Comparison of ENCODE assay signal across 5 worm cellular contexts in the genomic region with DNA sequence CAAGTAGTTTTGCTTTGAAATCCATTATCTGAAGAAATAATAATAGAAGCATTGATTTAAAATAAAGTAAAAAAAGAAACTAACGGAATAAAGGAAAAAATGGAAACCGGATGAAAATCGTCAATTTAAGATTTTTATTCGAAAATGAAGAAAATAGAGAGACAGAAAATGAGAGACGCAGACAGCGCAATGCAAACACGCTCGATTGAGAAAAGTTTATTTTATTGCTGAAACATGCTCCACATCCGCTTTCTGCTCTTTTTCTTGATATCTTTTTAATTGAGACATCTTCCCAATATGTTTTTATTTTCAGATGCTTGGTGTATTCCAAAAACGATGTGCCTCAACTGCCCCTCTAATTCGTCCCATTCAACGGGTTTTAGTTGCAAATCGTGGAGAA.
TF ChIP-seq lines count a peak whose summit lies in the region.

TSS of gene prp-18 (minus strand) at position 127 of the 400 bp plus-strand sequence.
TSS of gene mccc-1 (plus strand) at position 314 of the 400 bp plus-strand sequence.

TF ChIP-seq in whole organism, L1 larva, 84 proteins besides CTCF, POLR2A, EP300 and RAD21 (continued from another document and continues in another):
- TF ChIP-seq isw-1 (GFP tag; IDR thresholded peaks at IDR 0.05; lab: Robert Waterston, UW): peak; percentile 36
- peak; percentile 67 to 70 for TF ChIP-seq efl-1 (optimal IDR thresholded peaks at IDR 0.05; lab: Kevin White, UChicago)
- TF ChIP-seq efl-1 (GFP tag; optimal IDR thresholded peaks at IDR 0.05 in 1 of 2; lab: Kevin White, UChicago): peak; percentile 64 to 91
- TF ChIP-seq unc-86 (tag; optimal IDR thresholded peaks at IDR 0.05; lab: Kevin White, UChicago): peak; percentile 4
- peak; percentile 48 for TF ChIP-seq xbp-1 (tag; optimal IDR thresholded peaks at IDR 0.05; lab: Kevin White, UChicago)
- peak; percentile 74 for TF ChIP-seq lin-14 (GFP tag; optimal IDR thresholded peaks at IDR 0.05; lab: Kevin White, UChicago)
- TF ChIP-seq lin-13 (GFP tag; optimal IDR thresholded peaks at IDR 0.05; lab: Kevin White, UChicago): no peak
- no peak for TF ChIP-seq zip-4 (GFP tag; optimal IDR thresholded peaks at IDR 0.05; lab: Kevin White, UChicago)
- TF ChIP-seq nhr-237 (tag; optimal IDR thresholded peaks at IDR 0.05; lab: Kevin White, UChicago): no peak
- TF ChIP-seq nhr-76 (tag; optimal IDR thresholded peaks at IDR 0.05; lab: Kevin White, UChicago): no peak
- TF ChIP-seq ets-5 (GFP tag; IDR thresholded peaks at IDR 0.05; lab: Robert Waterston, UW): no peak
- TF ChIP-seq blmp-1 (tag; optimal IDR thresholded peaks at IDR 0.05; lab: Kevin White, UChicago): peak; percentile 30
- no peak for TF ChIP-seq ces-1 (GFP tag; optimal IDR thresholded peaks at IDR 0.05; lab: Kevin White, UChicago)
- TF ChIP-seq nhr-12 (tag; optimal IDR thresholded peaks at IDR 0.05; lab: Kevin White, UChicago): no peak
- no peak for TF ChIP-seq F16B12.6 (tag; optimal IDR thresholded peaks at IDR 0.05; lab: Kevin White, UChicago)
- TF ChIP-seq efl-3 (GFP tag; optimal IDR thresholded peaks at IDR 0.05; lab: Kevin White, UChicago): no peak
- peak; percentile 72 to 76 for TF ChIP-seq lin-35 (GFP tag; optimal IDR thresholded peaks at IDR 0.05; lab: Kevin White, UChicago)
- TF ChIP-seq ceh-88 (GFP tag; IDR thresholded peaks at IDR 0.05; lab: Robert Waterston, UW): no peak
- TF ChIP-seq swsn-7 (tag; optimal IDR thresholded peaks at IDR 0.05; lab: Kevin White, UChicago): peak; percentile 33
- no peak for TF ChIP-seq nhr-47 (tag; optimal IDR thresholded peaks at IDR 0.05; lab: Kevin White, UChicago)
- no peak for TF ChIP-seq unc-62 (GFP tag; optimal IDR thresholded peaks at IDR 0.05; lab: Kevin White, UChicago)
- no peak for TF ChIP-seq sptf-1 (tag; optimal IDR thresholded peaks at IDR 0.05; lab: Kevin White, UChicago)
- TF ChIP-seq rnt-1 (tag; optimal IDR thresholded peaks at IDR 0.05; lab: Kevin White, UChicago): peak; percentile 64
- TF ChIP-seq unc-98 (GFP tag; IDR thresholded peaks at IDR 0.05; lab: Robert Waterston, UW): no peak
- peak; percentile 9 for TF ChIP-seq unc-130 (tag; optimal IDR thresholded peaks at IDR 0.05; lab: Kevin White, UChicago)
- TF ChIP-seq nhr-71 (tag; optimal IDR thresholded peaks at IDR 0.05; lab: Kevin White, UChicago): no peak

TF ChIP-seq in whole organism, L2 larva, 48 proteins besides CTCF, POLR2A, EP300 and RAD21 (continued from another document):
- TF ChIP-seq sma-9 (GFP tag; optimal IDR thresholded peaks at IDR 0.05; lab: Kevin White, UChicago) (peak; percentile 23), sma-9 (tag; optimal IDR thresholded peaks at IDR 0.05; lab: Kevin White, UChicago) (no peak), gmeb-1 (tag; optimal IDR thresholded peaks at IDR 0.05; lab: Kevin White, UChicago) (peak; percentile 21), ama-1 (optimal IDR thresholded peaks at IDR 0.05; lab: Kevin White, UChicago) (no peak), snpc-4 (tag; optimal IDR thresholded peaks at IDR 0.05; lab: Kevin White, UChicago) (no peak), skn-1 (tag; optimal IDR thresholded peaks at IDR 0.05; lab: Kevin White, UChicago) (no peak)
TF ChIP-seq in whole organism, L2 larva: peak in this region for 8.

TF ChIP-seq in whole organism, L3 larva, 47 proteins besides CTCF, POLR2A, EP300 and RAD21 (continued from another document):
- TF ChIP-seq pqm-1 (tag; optimal IDR thresholded peaks at IDR 0.05; lab: Kevin White, UChicago) (peak; percentile 13), ama-1 (optimal IDR thresholded peaks at IDR 0.05; lab: Kevin White, UChicago) (no peak), egl-5 (tag; optimal IDR thresholded peaks at IDR 0.05; lab: Kevin White, UChicago) (peak; percentile 64), aly-2 (tag; optimal IDR thresholded peaks at IDR 0.05; lab: Kevin White, UChicago) (no peak), mml-1 (tag; optimal IDR thresholded peaks at IDR 0.05; lab: Kevin White, UChicago) (no peak)

TF ChIP-seq in whole organism, L4 larva, 104 proteins besides CTCF, POLR2A, EP300 and RAD21 (continued from another document and continues in another):
- TF ChIP-seq madf-9 (GFP tag; conservative IDR thresholded peaks at IDR 0.05; lab: Robert Waterston, UW) (no peak), daf-8 (GFP tag; IDR thresholded peaks at IDR 0.05; lab: Robert Waterston, UW) (no peak), ceh-62 (tag; optimal IDR thresholded peaks at IDR 0.05; lab: Kevin White, UChicago) (no peak), R02D3.7 (tag; optimal IDR thresholded peaks at IDR 0.05; lab: Kevin White, UChicago) (no peak), lim-7 (GFP tag; IDR thresholded peaks at IDR 0.05; lab: Robert Waterston, UW) (no peak), T26A8.4 (GFP tag; IDR thresholded peaks at IDR 0.05; lab: Robert Waterston, UW) (no peak), cey-2 (tag; optimal IDR thresholded peaks at IDR 0.05; lab: Kevin White, UChicago; ENCODE audit: borderline replicate concordance, insufficient read depth) (no peak), hlh-11 (tag; optimal IDR thresholded peaks at IDR 0.05; lab: Kevin White, UChicago) (peak; percentile 3), vab-7 (GFP tag; IDR thresholded peaks at IDR 0.05; lab: Robert Waterston, UW) (no peak), unc-130 (GFP tag; optimal IDR thresholded peaks at IDR 0.05; lab: Kevin White, UChicago) (peak; percentile 64), zip-11 (GFP tag; IDR thresholded peaks at IDR 0.05; lab: Robert Waterston, UW) (no peak), nhr-6 (tag; optimal IDR thresholded peaks at IDR 0.05; lab: Kevin White, UChicago) (peak; percentile 57), rbr-2 (tag; optimal IDR thresholded peaks at IDR 0.05; lab: Kevin White, UChicago) (no peak), T20F7.1 (GFP tag; optimal IDR thresholded peaks at IDR 0.05; lab: Kevin White, UChicago) (peak; percentile 48), ztf-11 (tag; optimal IDR thresholded peaks at IDR 0.05; lab: Kevin White, UChicago) (no peak), sdz-12 (GFP tag; optimal IDR thresholded peaks at IDR 0.05; lab: Kevin White, UChicago) (no peak), skn-1 (tag; optimal IDR thresholded peaks at IDR 0.05; lab: Kevin White, UChicago) (no peak), lin-38 (GFP tag; IDR thresholded peaks at IDR 0.05; lab: Robert Waterston, UW) (peak; percentile 94), tra-1 (GFP tag; IDR thresholded peaks at IDR 0.05; lab: Robert Waterston, UW) (no peak), nhr-77 (tag; optimal IDR thresholded peaks at IDR 0.05; lab: Kevin White, UChicago) (peak; percentile 34), jun-1 (tag; optimal IDR thresholded peaks at IDR 0.05; lab: Kevin White, UChicago) (no peak), F26F4.8 (GFP tag; conservative IDR thresholded peaks at IDR 0.05; lab: Robert Waterston, UW) (no peak), ZK337.2 (GFP tag; IDR thresholded peaks at IDR 0.05; lab: Robert Waterston, UW) (no peak), lin-1 (GFP tag; IDR thresholded peaks at IDR 0.05; lab: Robert Waterston, UW) (no peak), dmd-9 (GFP tag; IDR thresholded peaks at IDR 0.05; lab: Robert Waterston, UW) (no peak), zfp-2 (tag; optimal IDR thresholded peaks at IDR 0.05; lab: Kevin White, UChicago) (no peak), madf-5 (GFP tag; IDR thresholded peaks at IDR 0.05; lab: Robert Waterston, UW) (0 out of 4 replicates have a peak, but pooled peaks of 1 of the 2 experiments have one; percentile 14), daf-12 (tag; optimal IDR thresholded peaks at IDR 0.05; lab: Kevin White, UChicago) (no peak), ama-1 (optimal IDR thresholded peaks at IDR 0.05; lab: Kevin White, UChicago) (no peak), fos-1 (tag; optimal IDR thresholded peaks at IDR 0.05; lab: Kevin White, UChicago) (no peak), spr-1 (tag; optimal IDR thresholded peaks at IDR 0.05; lab: Kevin White, UChicago) (no peak), nhr-111 (GFP tag; optimal IDR thresholded peaks at IDR 0.05; lab: Kevin White, UChicago) (no peak), lsy-2 (tag; optimal IDR thresholded peaks at IDR 0.05; lab: Kevin White, UChicago) (no peak), zip-2 (tag; optimal IDR thresholded peaks at IDR 0.05; lab: Kevin White, UChicago) (no peak), Y105C5A.15 (GFP tag; IDR thresholded peaks at IDR 0.05; lab: Robert Waterston, UW) (no peak), php-3 (GFP tag; IDR thresholded peaks at IDR 0.05; lab: Robert Waterston, UW) (no peak), ZK546.5 (tag; optimal IDR thresholded peaks at IDR 0.05; lab: Kevin White, UChicago) (no peak), nhr-48 (tag; optimal IDR thresholded peaks at IDR 0.05; lab: Kevin White, UChicago) (no peak), mes-2 (tag; optimal IDR thresholded peaks at IDR 0.05; lab: Kevin White, UChicago; ENCODE audit: poor library complexity, severe bottlenecking) (peak; percentile 72), snpc-1.2 (GFP tag; IDR thresholded peaks at IDR 0.05; lab: Robert Waterston, UW) (0 out of 2 replicates have a peak, but pooled peaks have one; percentile 24), lin-15B (tag; optimal IDR thresholded peaks at IDR 0.05; lab: Kevin White, UChicago) (no peak), mdt-29 (GFP tag; IDR thresholded peaks at IDR 0.05; lab: Robert Waterston, UW) (no peak), dpl-1 (GFP tag; optimal IDR thresholded peaks at IDR 0.05; lab: Kevin White, UChicago) (peak; percentile 61), mep-1 (tag; optimal IDR thresholded peaks at IDR 0.05; lab: Kevin White, UChicago) (no peak), tag-97 (GFP tag; IDR thresholded peaks at IDR 0.05; lab: Robert Waterston, UW) (no peak), ceh-28 (tag; optimal IDR thresholded peaks at IDR 0.05; lab: Kevin White, UChicago) (no peak), aly-2 (tag; optimal IDR thresholded peaks at IDR 0.05; lab: Kevin White, UChicago) (no peak), attf-4 (tag; optimal IDR thresholded peaks at IDR 0.05; lab: Kevin White, UChicago) (no peak), nhr-10 (tag; optimal IDR thresholded peaks at IDR 0.05; lab: Kevin White, UChicago) (no peak)

TF ChIP-seq in whole organism, young adult, 124 proteins besides CTCF, POLR2A, EP300 and RAD21 (continued from another document):
- TF ChIP-seq F33H1.4 (GFP tag; IDR thresholded peaks at IDR 0.05; lab: Robert Waterston, UW): peak; percentile 47; the same call in 1 of the 2 replicates
- no peak for TF ChIP-seq lin-26 (GFP tag; IDR thresholded peaks at IDR 0.05; lab: Robert Waterston, UW)
- TF ChIP-seq madf-6 (GFP tag; IDR thresholded peaks at IDR 0.05; lab: Robert Waterston, UW): peak; percentile 23; the same call in 1 of the 2 replicates
- no peak for TF ChIP-seq atf-7 (tag; optimal IDR thresholded peaks at IDR 0.05; lab: Kevin White, UChicago)
- TF ChIP-seq Y53G8AR.9 (GFP tag; conservative IDR thresholded peaks at IDR 0.05; lab: Robert Waterston, UW): no peak
- TF ChIP-seq Y56A3A.18 (GFP tag; IDR thresholded peaks at IDR 0.05; lab: Robert Waterston, UW): no peak
- TF ChIP-seq pbrm-1 (GFP tag; IDR thresholded peaks at IDR 0.05; lab: Robert Waterston, UW): no peak
- TF ChIP-seq hrde-1 (tag; optimal IDR thresholded peaks at IDR 0.05; lab: Kevin White, UChicago; ENCODE audit: borderline replicate concordance): no peak
- no peak for TF ChIP-seq ztf-22 (GFP tag; optimal IDR thresholded peaks at IDR 0.05; lab: Kevin White, UChicago)
- TF ChIP-seq cebp-1 (GFP tag; IDR thresholded peaks at IDR 0.05; lab: Robert Waterston, UW): no peak
- TF ChIP-seq cebp-1 (tag; optimal IDR thresholded peaks at IDR 0.05; lab: Kevin White, UChicago): no peak
- no peak for TF ChIP-seq ztf-6 (GFP tag; IDR thresholded peaks at IDR 0.05; lab: Robert Waterston, UW)
- no peak for TF ChIP-seq lin-35 (GFP tag; optimal IDR thresholded peaks at IDR 0.05; lab: Kevin White, UChicago)
- no peak for TF ChIP-seq akir-1 (GFP tag; optimal IDR thresholded peaks at IDR 0.05; lab: Kevin White, UChicago)
- no peak for TF ChIP-seq Y67H2A.10 (GFP tag; conservative IDR thresholded peaks at IDR 0.05; lab: Robert Waterston, UW)
- TF ChIP-seq T26A5.8 (tag; optimal IDR thresholded peaks at IDR 0.05; lab: Kevin White, UChicago): no peak
- no peak for TF ChIP-seq ceh-100 (GFP tag; IDR thresholded peaks at IDR 0.05; lab: Robert Waterston, UW)
- TF ChIP-seq ama-1 (optimal IDR thresholded peaks at IDR 0.05; lab: Kevin White, UChicago): no peak
- TF ChIP-seq ama-1 (GFP tag; optimal IDR thresholded peaks at IDR 0.05; lab: Kevin White, UChicago): no peak
- TF ChIP-seq bed-1 (GFP tag; IDR thresholded peaks at IDR 0.05; lab: Robert Waterston, UW): no peak
- no peak; the same call in 1 of the 2 replicates for TF ChIP-seq D2030.7 (GFP tag; IDR thresholded peaks at IDR 0.05; lab: Robert Waterston, UW)
- TF ChIP-seq attf-6 (GFP tag; IDR thresholded peaks at IDR 0.05; lab: Robert Waterston, UW): no peak
- TF ChIP-seq him-1 (tag; optimal IDR thresholded peaks at IDR 0.05; lab: Kevin White, UChicago): peak; percentile 23
- no peak for TF ChIP-seq dpff-1 (tag; optimal IDR thresholded peaks at IDR 0.05; lab: Kevin White, UChicago)
- no peak for TF ChIP-seq ceh-58 (GFP tag; IDR thresholded peaks at IDR 0.05; lab: Robert Waterston, UW)
- peak; percentile 40 for TF ChIP-seq lsl-1 (GFP tag; optimal IDR thresholded peaks at IDR 0.05; lab: Kevin White, UChicago)
- TF ChIP-seq dpl-1 (GFP tag; optimal IDR thresholded peaks at IDR 0.05; lab: Kevin White, UChicago): peak; percentile 20
- TF ChIP-seq snpc-1.3 (tag; optimal IDR thresholded peaks at IDR 0.05; lab: Kevin White, UChicago; ENCODE audit: insufficient read depth): peak; percentile 16
- no peak for TF ChIP-seq tbp1 (GFP tag; optimal IDR thresholded peaks at IDR 0.05; lab: Kevin White, UChicago)
- no peak for TF ChIP-seq F52B5.7 (tag; optimal IDR thresholded peaks at IDR 0.05; lab: Kevin White, UChicago)
- no peak for TF ChIP-seq C17E4.6 (GFP tag; IDR thresholded peaks at IDR 0.05; lab: Robert Waterston, UW)
- no peak for TF ChIP-seq hsf-1 (GFP tag; IDR thresholded peaks at IDR 0.05; lab: Robert Waterston, UW)
- TF ChIP-seq madf-8 (GFP tag; conservative IDR thresholded peaks at IDR 0.05; lab: Robert Waterston, UW): no peak
- no peak for TF ChIP-seq ztf-18 (tag; optimal IDR thresholded peaks at IDR 0.05; lab: Kevin White, UChicago)
- no peak for TF ChIP-seq ztf-28 (GFP tag; IDR thresholded peaks at IDR 0.05; lab: Robert Waterston, UW)
- TF ChIP-seq ceh-27 (GFP tag; optimal IDR thresholded peaks at IDR 0.05; lab: Kevin White, UChicago): no peak
- TF ChIP-seq bed-2 (GFP tag; IDR thresholded peaks at IDR 0.05; lab: Robert Waterston, UW): no peak
- no peak for TF ChIP-seq lir-1 (GFP tag; conservative IDR thresholded peaks at IDR 0.05; lab: Robert Waterston, UW)
- TF ChIP-seq zfh-2 (GFP tag; conservative IDR thresholded peaks at IDR 0.05; lab: Robert Waterston, UW): no peak
- peak; percentile 12 for TF ChIP-seq F49E8.2 (tag; optimal IDR thresholded peaks at IDR 0.05; lab: Kevin White, UChicago; ENCODE audit: insufficient read depth)
- TF ChIP-seq snpc-4 (GFP tag; optimal IDR thresholded peaks at IDR 0.05; lab: Kevin White, UChicago): no peak
- peak in 2 of 4 experiments; percentile 35 to 44 for TF ChIP-seq snpc-4 (tag; optimal IDR thresholded peaks at IDR 0.05; lab: Kevin White, UChicago)
- TF ChIP-seq ceh-91 (GFP tag; IDR thresholded peaks at IDR 0.05; lab: Robert Waterston, UW): no peak
- no peak for TF ChIP-seq ztf-3 (GFP tag; optimal IDR thresholded peaks at IDR 0.05; lab: Kevin White, UChicago)
- no peak for TF ChIP-seq mel-28 (tag; optimal IDR thresholded peaks at IDR 0.05; lab: Kevin White, UChicago; ENCODE audit: borderline replicate concordance)
- no peak for TF ChIP-seq mes-4 (tag; optimal IDR thresholded peaks at IDR 0.05; lab: Kevin White, UChicago)
- TF ChIP-seq aptf-2 (GFP tag; conservative IDR thresholded peaks at IDR 0.05; lab: Robert Waterston, UW): no peak
TF ChIP-seq in whole organism, young adult: peak in this region for 17.
